Worm (Caenorhabditis elegans): ENCODE measurements around the gene F18E3.12.

- TF ChIP-seq ztf-11 (tag; optimal IDR thresholded peaks at IDR 0.05) (no peak), nhr-237 (tag; optimal IDR thresholded peaks at IDR 0.05) (no peak), nhr-12 (tag; optimal IDR thresholded peaks at IDR 0.05) (no peak), nhr-76 (tag; optimal IDR thresholded peaks at IDR 0.05) (no peak), snpc-4 (tag; optimal IDR thresholded peaks at IDR 0.05) (no peak), unc-120 (tag; optimal IDR thresholded peaks at IDR 0.05; ENCODE audit: poor library complexity, severe bottlenecking) (no peak), ceh-39 (tag; optimal IDR thresholded peaks at IDR 0.05) (no peak), sptf-1 (tag; optimal IDR thresholded peaks at IDR 0.05) (no peak)
These were observed 5.2 kb upstream of the F18E3.12 start, which contains the start of gene R13D7.2 for ce11 chrV:7409599-7409998.

All from whole organism, mixed stage, embryonic.